Worm (Caenorhabditis elegans): ENCODE results near the gene kdin-1.

- no peak for TF ChIP-seq blmp-1 (tag; optimal IDR thresholded peaks at IDR 0.05)
- no peak for TF ChIP-seq nhr-28 (tag; optimal IDR thresholded peaks at IDR 0.05)
- no peak for TF ChIP-seq snpc-4 (tag; optimal IDR thresholded peaks at IDR 0.05)
- no peak for TF ChIP-seq lin-13 (tag; optimal IDR thresholded peaks at IDR 0.05)
- TF ChIP-seq pha-4 (tag; optimal IDR thresholded peaks at IDR 0.05) = no peak
- no peak for TF ChIP-seq elt-1 (tag; optimal IDR thresholded peaks at IDR 0.05; ENCODE audit: borderline replicate concordance, insufficient read depth)
- no peak for TF ChIP-seq unc-62 (GFP tag; optimal IDR thresholded peaks at IDR 0.05)
- TF ChIP-seq elt-3 (tag; optimal IDR thresholded peaks at IDR 0.05) = no peak
- TF ChIP-seq mls-2 (tag; optimal IDR thresholded peaks at IDR 0.05) = no peak
- TF ChIP-seq lin-32 (GFP tag; optimal IDR thresholded peaks at IDR 0.05) = no peak
- no peak for TF ChIP-seq nhr-12 (tag; optimal IDR thresholded peaks at IDR 0.05)
- no peak for TF ChIP-seq ztf-11 (tag; optimal IDR thresholded peaks at IDR 0.05)
- peak; percentile 62 for TF ChIP-seq lsy-2 (tag; optimal IDR thresholded peaks at IDR 0.05)
- no peak for TF ChIP-seq ces-1 (GFP tag; optimal IDR thresholded peaks at IDR 0.05)
Observed at ce11 chrIV:11083609-11084008, 45.2 kb downstream of the kdin-1 start, which contains the start of gene klc-1.
